Worm (Caenorhabditis elegans) whole organism, L3 larva: ENCODE data around the gene nhr-38.

ENCODE experiments used
- ZK546.5 ChIP-seq: sonication (generic microtip); optimal IDR thresholded peaks from 2 replicates; lab custom pipeline; 2017; ENCODE audit warnings: missing biosample characterization, missing genetic modification characterization
- aly-2 ChIP-seq: fragments of 150-350 bp; optimal IDR thresholded peaks from 2 replicates; lab custom pipeline; 2014; ENCODE audit warnings: missing biosample characterization, missing genetic modification characterization
- ama-1 ChIP-seq: fragments of 150-350 bp; optimal IDR thresholded peaks from 2 replicates; lab custom pipeline; 2018
- ceh-82 ChIP-seq: fragments of 150-350 bp; optimal IDR thresholded peaks from 2 replicates; lab custom pipeline; 2014; ENCODE audit warnings: missing biosample characterization, missing genetic modification characterization
- ceh-9 ChIP-seq: sonication (generic microtip); optimal IDR thresholded peaks from 2 replicates; lab custom pipeline; 2018; ENCODE audit warnings: missing biosample characterization, missing genetic modification characterization
- daf-12 ChIP-seq: fragments of 150-350 bp; optimal IDR thresholded peaks from 2 replicates; lab custom pipeline; 2014; ENCODE audit warnings: missing biosample characterization, missing genetic modification reagents, missing genetic modification characterization
- egl-5 ChIP-seq: fragments of 150-350 bp; optimal IDR thresholded peaks from 2 replicates; lab custom pipeline; 2017; ENCODE audit warnings: missing biosample characterization, missing genetic modification reagents, missing genetic modification characterization, inconsistent platforms
- elt-1 ChIP-seq: fragments of 150-350 bp; optimal IDR thresholded peaks from 2 replicates; lab custom pipeline; 2014; ENCODE audit warnings: missing biosample characterization, missing genetic modification characterization
- elt-2 ChIP-seq: sonication (generic microtip); optimal IDR thresholded peaks from 2 replicates; lab custom pipeline; 2016; ENCODE audit warnings: missing genetic modification reagents, mild to moderate bottlenecking, missing genetic modification characterization, missing compliant biosample characterization
- elt-3 ChIP-seq, 3 experiments: fragments of 150-350 bp in 1 of 3; sonication (generic microtip) in 2 of 3; optimal IDR thresholded peaks; 2 replicates in 2 of 3; 4 replicates in 1 of 3; lab custom pipeline; 2014 to 2017; ENCODE audit warnings: missing biosample characterization in 3 of 3, missing genetic modification characterization in 3 of 3
- jun-1 ChIP-seq: fragments of 150-350 bp; optimal IDR thresholded peaks from 2 replicates; lab custom pipeline; 2014; ENCODE audit warnings: missing biosample characterization, missing genetic modification reagents, missing genetic modification characterization
- lin-15B ChIP-seq: fragments of 150-350 bp; optimal IDR thresholded peaks from 2 replicates; lab custom pipeline; 2014; ENCODE audit warnings: missing biosample characterization, missing genetic modification characterization
- lin-39 ChIP-seq: fragments of 150-350 bp; optimal IDR thresholded peaks from 2 replicates; lab custom pipeline; 2018; ENCODE audit warnings: missing biosample characterization, missing genetic modification reagents, missing genetic modification characterization
- mdl-1 ChIP-seq: fragments of 150-350 bp; optimal IDR thresholded peaks from 2 replicates; lab custom pipeline; 2014; ENCODE audit warnings: missing biosample characterization, missing genetic modification characterization
- nfya-1 ChIP-seq: sonication (generic microtip); optimal IDR thresholded peaks from 2 replicates; lab custom pipeline; 2017; ENCODE audit warnings: missing genetic modification characterization, mild to moderate bottlenecking, missing compliant biosample characterization, antibody characterized with exemption, moderate library complexity; ENCODE audit not compliant: insufficient read depth
- nhr-11 ChIP-seq: fragments of 150-350 bp; optimal IDR thresholded peaks from 2 replicates; lab custom pipeline; 2014; ENCODE audit warnings: missing biosample characterization, missing genetic modification characterization
- nhr-12 ChIP-seq: fragments of 150-350 bp; optimal IDR thresholded peaks from 2 replicates; lab custom pipeline; 2014; ENCODE audit warnings: missing biosample characterization, missing genetic modification characterization
- nhr-23 ChIP-seq: fragments of 150-350 bp; optimal IDR thresholded peaks from 2 replicates; lab custom pipeline; 2014; ENCODE audit warnings: missing biosample characterization, missing genetic modification reagents, missing genetic modification characterization
- nhr-25 ChIP-seq: sonication (generic microtip); optimal IDR thresholded peaks from 2 replicates; lab custom pipeline; 2017; ENCODE audit warnings: missing biosample characterization, missing genetic modification characterization
- nhr-43 ChIP-seq: sonication (generic microtip); optimal IDR thresholded peaks from 2 replicates; lab custom pipeline; 2016; ENCODE audit warnings: mild to moderate bottlenecking, missing genetic modification characterization, missing compliant biosample characterization; ENCODE audit not compliant: poor library complexity, severe bottlenecking
- nhr-76 ChIP-seq: fragments of 150-350 bp; sonication (generic microtip); optimal IDR thresholded peaks from 5 replicates; lab custom pipeline; 2014; ENCODE audit warnings: missing biosample characterization, missing genetic modification characterization
- nhr-77 ChIP-seq: fragments of 150-350 bp; optimal IDR thresholded peaks from 2 replicates; lab custom pipeline; 2014; ENCODE audit warnings: missing biosample characterization, missing genetic modification characterization
- pha-4 ChIP-seq: fragments of 150-350 bp; optimal IDR thresholded peaks from 2 replicates; lab custom pipeline; 2014; ENCODE audit warnings: missing biosample characterization, missing genetic modification reagents, missing genetic modification characterization
- pqm-1 ChIP-seq: fragments of 150-350 bp; optimal IDR thresholded peaks from 2 replicates; lab custom pipeline; 2017; ENCODE audit warnings: missing biosample characterization, missing genetic modification characterization, inconsistent platforms
- sea-2 ChIP-seq: fragments of 150-350 bp; sonication (generic microtip); optimal IDR thresholded peaks from 4 replicates; lab custom pipeline; 2014; ENCODE audit warnings: missing biosample characterization, missing genetic modification reagents, missing genetic modification characterization
- snpc-4 ChIP-seq: fragments of 150-350 bp; optimal IDR thresholded peaks from 2 replicates; lab custom pipeline; 2014; ENCODE audit warnings: missing biosample characterization, missing genetic modification characterization
- tbx-2 ChIP-seq: sonication (generic microtip); optimal IDR thresholded peaks from 2 replicates; lab custom pipeline; 2016; ENCODE audit warnings: mild to moderate bottlenecking, missing genetic modification characterization, missing compliant biosample characterization
- unc-62 ChIP-seq: fragments of 150-350 bp; sonication (generic microtip); optimal IDR thresholded peaks from 4 replicates; lab custom pipeline; 2014; ENCODE audit warnings: missing biosample characterization, missing genetic modification reagents, missing genetic modification characterization
- ztf-11 ChIP-seq: fragments of 150-350 bp; optimal IDR thresholded peaks from 2 replicates; lab custom pipeline; 2014; ENCODE audit warnings: missing biosample characterization, missing genetic modification characterization
- ztf-4 ChIP-seq: fragments of 150-350 bp; optimal IDR thresholded peaks from 2 replicates; lab custom pipeline; 2014; ENCODE audit warnings: missing biosample characterization, missing genetic modification characterization

Gene nhr-38

DNA sequence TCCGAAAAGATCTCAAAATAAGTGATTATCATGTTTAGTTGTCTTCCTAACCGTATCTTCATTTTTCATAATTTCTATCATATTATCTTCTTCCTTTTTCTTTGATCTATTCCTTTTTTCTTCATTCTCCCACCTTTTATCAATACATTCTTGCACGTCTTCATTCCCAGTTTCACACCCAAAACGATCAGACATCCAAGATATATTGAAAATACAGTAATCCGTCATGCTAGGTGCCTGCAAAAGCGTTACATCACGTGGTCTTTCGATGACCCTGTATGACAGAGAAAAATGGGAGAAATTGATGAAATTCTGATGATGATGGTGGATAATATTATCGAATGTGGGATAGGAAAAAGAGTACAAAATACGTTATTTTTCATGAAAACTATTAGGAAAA lies 37.6 kb upstream of the nhr-38 start:
- TF ChIP-seq lin-39 (no peak), aly-2 (tag; lab: Kevin White, UChicago) (no peak), nhr-23 (tag; lab: Kevin White, UChicago) (peak; percentile 94), jun-1 (no peak), elt-3 (tag; optimal IDR thresholded peaks at IDR 0.05; lab: Kevin White, UChicago) (peak in 1 of 3 experiments; percentile 79), nhr-77 (tag; lab: Kevin White, UChicago) (no peak), pqm-1 (no peak), nhr-43 (tag; lab: Kevin White, UChicago) (peak; percentile 88), ztf-11 (tag; lab: Kevin White, UChicago) (no peak), mdl-1 (tag; lab: Kevin White, UChicago) (no peak), elt-2 (tag; lab: Kevin White, UChicago) (no peak), tbx-2 (no peak), ztf-4 (tag; lab: Kevin White, UChicago) (no peak), nhr-25 (tag; lab: Kevin White, UChicago) (peak; percentile 52)
- TF ChIP-seq, all 47 proteins: peak for 4

DNA sequence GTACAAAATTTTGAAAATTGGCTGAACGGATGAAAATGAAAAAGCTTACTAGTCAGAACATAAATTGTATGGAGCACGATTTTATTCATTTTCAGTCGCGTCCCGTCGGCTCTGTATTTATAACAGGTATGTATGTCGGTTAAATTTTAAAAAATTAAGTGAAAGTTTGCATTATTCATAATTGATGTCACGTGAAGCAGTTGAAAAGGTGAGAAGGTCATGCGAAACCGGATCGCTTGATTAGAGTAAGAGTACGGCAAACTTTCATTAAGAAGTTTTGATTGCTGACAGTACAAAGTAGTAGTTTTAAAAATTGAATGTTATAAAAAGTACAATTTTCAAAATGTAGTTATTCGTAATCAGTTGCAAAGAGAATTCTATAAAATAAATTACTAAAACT lies 36.8 kb upstream of the nhr-38 start:
- TF ChIP-seq nhr-25 (tag; lab: Kevin White, UChicago) (peak; percentile 25), pqm-1 (no peak)

DNA sequence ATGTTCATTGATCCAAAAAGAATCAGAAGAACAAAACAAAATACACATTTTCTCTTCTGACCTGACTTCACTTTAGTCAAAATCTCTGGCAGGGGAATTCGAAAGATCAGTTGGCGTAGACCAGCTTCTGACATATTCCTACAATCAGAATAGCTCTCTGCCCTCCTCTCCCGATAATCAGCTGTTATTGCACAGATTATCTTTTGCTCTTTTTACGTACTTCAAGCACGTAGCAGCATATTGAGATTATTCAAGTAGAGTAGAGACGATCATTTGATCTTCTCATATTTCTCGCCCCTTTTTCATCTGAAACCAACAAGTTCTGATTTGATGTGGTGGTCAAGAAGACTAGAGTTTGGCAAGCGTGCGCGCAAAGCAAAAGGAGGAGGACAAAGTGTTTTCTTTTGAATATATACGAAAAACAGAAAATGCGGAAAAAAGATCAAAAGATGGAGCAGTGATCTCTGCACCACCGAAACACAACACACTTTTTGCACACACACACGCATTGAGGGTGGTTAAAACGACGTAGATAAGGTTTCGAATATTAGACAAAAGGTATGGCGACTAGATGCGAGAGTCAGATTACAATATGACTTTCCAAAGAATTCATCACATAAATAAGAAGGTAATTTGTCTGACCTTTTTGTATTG lies 36.2 kb upstream of the nhr-38 start:
- TF ChIP-seq nfya-1 (tag; lab: Kevin White, UChicago) (peak; percentile 2), pqm-1 (peak; percentile 75), nhr-12 (tag; lab: Kevin White, UChicago) (no peak), elt-2 (tag; lab: Kevin White, UChicago) (peak; percentile 40), elt-1 (tag; lab: Kevin White, UChicago) (peak; percentile 72), ama-1 (peak; percentile 40), egl-5 (tag; lab: Kevin White, UChicago) (no peak)

ce11 chrIV:9675572-9675971 lies 34.4 kb upstream of the nhr-38 start, which contains the start of gene nhr-34:
Gene nhr-34, minus strand, starts transcription at chrIV:9675672.
- no peak for TF ChIP-seq lin-15B (tag; lab: Kevin White, UChicago)
- no peak for TF ChIP-seq daf-12 (tag; lab: Kevin White, UChicago)
- no peak for TF ChIP-seq nhr-76 (tag; lab: Kevin White, UChicago)
- no peak for TF ChIP-seq jun-1
- no peak for TF ChIP-seq sea-2 (GFP tag; lab: Kevin White, UChicago)
- no peak for TF ChIP-seq tbx-2

DNA sequence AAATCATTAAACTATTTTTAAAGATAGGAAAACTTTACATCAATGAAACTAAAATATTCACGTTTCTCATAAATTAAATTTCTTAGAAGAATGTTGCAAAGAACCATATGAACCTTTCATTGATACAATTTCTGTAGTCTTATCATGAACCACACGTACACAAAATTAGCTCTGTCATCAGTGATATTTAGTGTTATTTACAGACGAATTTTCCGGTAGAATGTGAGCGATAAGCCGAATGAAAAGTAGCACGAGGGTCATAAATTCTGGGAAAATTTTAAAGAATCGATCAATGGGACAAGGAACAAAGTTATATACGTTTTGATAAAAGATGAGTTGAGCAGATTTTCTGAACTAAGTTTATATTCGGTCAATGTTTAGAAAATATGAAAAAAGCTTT lies 33.5 kb upstream of the nhr-38 start:
- peak; percentile 94 for TF ChIP-seq elt-2 (tag; lab: Kevin White, UChicago)
- no peak for TF ChIP-seq aly-2 (tag; lab: Kevin White, UChicago)
- no peak for TF ChIP-seq ceh-9
- TF ChIP-seq nhr-11 (tag; lab: Kevin White, UChicago), result no peak
- TF ChIP-seq unc-62 (GFP tag; lab: Kevin White, UChicago), result no peak
- TF ChIP-seq pha-4 (tag; lab: Kevin White, UChicago), result peak; percentile 54
- TF ChIP-seq ceh-82 (tag; lab: Kevin White, UChicago), result no peak
- no peak for TF ChIP-seq tbx-2
- TF ChIP-seq pqm-1, result peak; percentile 96
- no peak for TF ChIP-seq snpc-4 (tag; lab: Kevin White, UChicago)
- TF ChIP-seq nhr-77 (tag; lab: Kevin White, UChicago), result no peak
- TF ChIP-seq nhr-25 (tag; lab: Kevin White, UChicago), result no peak
- no peak for TF ChIP-seq ZK546.5 (tag; lab: Kevin White, UChicago)
- TF ChIP-seq ztf-4 (tag; lab: Kevin White, UChicago), result no peak
- no peak for TF ChIP-seq mdl-1 (tag; lab: Kevin White, UChicago)
- TF ChIP-seq nhr-12 (tag; lab: Kevin White, UChicago), result no peak
- no peak for TF ChIP-seq egl-5 (tag; lab: Kevin White, UChicago)
- TF ChIP-seq elt-1 (tag; lab: Kevin White, UChicago), result no peak
